Worm (Caenorhabditis elegans) whole organism, L1 larva: ENCODE data around the gene nra-4.

Experiments
- alr-1 ChIP-seq: fragments of 200-800 bp; sonication (Bioruptor generic); optimal IDR thresholded peaks from 2 replicates; lab custom pipeline; 2018; ENCODE audit warnings: borderline replicate concordance, mild to moderate bottlenecking, missing genetic modification characterization, missing compliant biosample characterization
- ceh-63 ChIP-seq: fragments of 200-800 bp; sonication (Bioruptor generic); optimal IDR thresholded peaks from 2 replicates; lab custom pipeline; 2018; ENCODE audit warnings: mild to moderate bottlenecking, missing genetic modification characterization, missing compliant biosample characterization
- ceh-82 ChIP-seq, 3 experiments: fragments of 150-350 bp in 1 of 3; sonication (generic microtip) in 2 of 3; optimal IDR thresholded peaks; 2 replicates each; lab custom pipeline; 2014 to 2017; ENCODE audit warnings: missing biosample characterization in 3 of 3, missing genetic modification characterization in 3 of 3
- ceh-88 ChIP-seq: fragments of 200-800 bp; sonication (Bioruptor generic); IDR thresholded peaks from 2 replicates; pipeline ENCODE4 v1.3.6; 2022; ENCODE audit warnings: missing genetic modification characterization, missing compliant biosample characterization
- ceh-90 ChIP-seq: sonication (generic microtip); optimal IDR thresholded peaks from 2 replicates; lab custom pipeline; 2016; ENCODE audit warnings: missing genetic modification characterization, missing compliant biosample characterization
- dpl-1 ChIP-seq, 3 experiments: fragments of 150-350 bp in 2 of 3; sonication (generic microtip) in 1 of 3; optimal IDR thresholded peaks; 2 replicates each; lab custom pipeline; 2014 to 2017; ENCODE audit warnings: missing biosample characterization in 3 of 3, missing genetic modification characterization in 3 of 3, missing genetic modification reagents in 3 of 3
- dsc-1 ChIP-seq: sonication (generic microtip); optimal IDR thresholded peaks from 2 replicates; lab custom pipeline; 2016; ENCODE audit warnings: mild to moderate bottlenecking, missing genetic modification characterization, missing compliant biosample characterization
- efl-1 ChIP-seq, 4 experiments: fragments of 150-350 bp; optimal IDR thresholded peaks in 3 of 4; peaks in 1 of 4; 1 replicate in 1 of 4; 2 replicates in 3 of 4; lab custom pipeline; 2014; ENCODE audit warnings: missing biosample characterization in 2 of 4, missing genetic modification characterization in 2 of 4, missing genetic modification reagents in 2 of 4
- egl-27 ChIP-seq, 2 experiments: fragments of 150-350 bp in 1 of 2; sonication (generic microtip); optimal IDR thresholded peaks; 3 replicates each; lab custom pipeline; 2017 to 2018; ENCODE audit warnings: missing biosample characterization in 2 of 2, missing genetic modification characterization in 2 of 2, missing genetic modification reagents in 2 of 2
- elt-2 ChIP-seq: sonication (generic microtip); optimal IDR thresholded peaks from 2 replicates; lab custom pipeline; 2016; ENCODE audit warnings: missing genetic modification characterization, mild to moderate bottlenecking, inconsistent platforms, missing compliant biosample characterization, missing genetic modification reagents
- ets-5 ChIP-seq: fragments of 200-800 bp; sonication (Bioruptor generic); IDR thresholded peaks from 2 replicates; pipeline ENCODE4 v1.3.6; 2022; ENCODE audit warnings: missing genetic modification characterization, missing compliant biosample characterization
- grh-1 ChIP-seq: fragments of 200-800 bp; sonication (Bioruptor generic); IDR thresholded peaks from 2 replicates; pipeline ENCODE4 v1.3.6; 2022; ENCODE audit warnings: missing genetic modification reagents, missing genetic modification characterization, missing compliant biosample characterization
- isw-1 ChIP-seq: fragments of 200-800 bp; sonication (Bioruptor generic); IDR thresholded peaks from 2 replicates; pipeline ENCODE4 v1.3.6; 2022; ENCODE audit warnings: missing genetic modification characterization, missing compliant biosample characterization
- lin-14 ChIP-seq: fragments of 200-800 bp; sonication (Bioruptor generic); optimal IDR thresholded peaks from 2 replicates; lab custom pipeline; 2018; ENCODE audit warnings: mild to moderate bottlenecking, missing genetic modification characterization, moderate library complexity, missing compliant biosample characterization
- lin-35 ChIP-seq, 2 experiments: fragments of 150-350 bp; optimal IDR thresholded peaks; 2 replicates each; lab custom pipeline; 2014; ENCODE audit warnings: missing biosample characterization in 2 of 2, missing genetic modification characterization in 2 of 2, missing genetic modification reagents in 2 of 2
- lir-3 ChIP-seq: sonication (generic microtip); optimal IDR thresholded peaks from 2 replicates; lab custom pipeline; 2016; ENCODE audit warnings: mild to moderate bottlenecking, missing genetic modification characterization, moderate library complexity, missing compliant biosample characterization; ENCODE audit not compliant: poor library complexity
- lsy-2 ChIP-seq, 2 experiments: fragments of 150-350 bp; optimal IDR thresholded peaks; 2 replicates each; lab custom pipeline; 2014; ENCODE audit warnings: missing biosample characterization in 2 of 2, missing genetic modification characterization in 2 of 2
- mdl-1 ChIP-seq, 2 experiments: fragments of 150-350 bp; optimal IDR thresholded peaks; 2 replicates each; lab custom pipeline; 2014 to 2017; ENCODE audit warnings: missing biosample characterization in 2 of 2, missing genetic modification characterization in 2 of 2, inconsistent platforms in 1 of 2
- nhr-11 ChIP-seq: fragments of 150-350 bp; optimal IDR thresholded peaks from 2 replicates; lab custom pipeline; 2014; ENCODE audit warnings: missing biosample characterization, missing genetic modification characterization
- nhr-19 ChIP-seq: fragments of 200-800 bp; sonication (Bioruptor generic); conservative IDR thresholded peaks from 2 replicates; pipeline ENCODE4 v1.3.6; 2022; ENCODE audit warnings: missing genetic modification characterization, missing compliant biosample characterization
- nhr-237 ChIP-seq: fragments of 150-350 bp; optimal IDR thresholded peaks from 2 replicates; lab custom pipeline; 2014; ENCODE audit warnings: missing biosample characterization, missing genetic modification characterization
- nhr-47 ChIP-seq: sonication (generic microtip); optimal IDR thresholded peaks from 2 replicates; lab custom pipeline; 2016; ENCODE audit warnings: mild to moderate bottlenecking, missing genetic modification characterization, moderate library complexity, missing compliant biosample characterization
- nhr-77 ChIP-seq: fragments of 150-350 bp; optimal IDR thresholded peaks from 2 replicates; lab custom pipeline; 2014; ENCODE audit warnings: missing biosample characterization, missing genetic modification characterization
- nhr-85 ChIP-seq: sonication (generic microtip); peaks from one replicate; lab custom pipeline; 2016; ENCODE audit warnings: missing genetic modification characterization, inconsistent platforms, missing compliant biosample characterization
- skn-1 ChIP-seq: fragments of 150-350 bp; optimal IDR thresholded peaks from 2 replicates; lab custom pipeline; 2014; ENCODE audit warnings: missing biosample characterization, missing genetic modification characterization
- sptf-1 ChIP-seq: fragments of 150-350 bp; optimal IDR thresholded peaks from 2 replicates; lab custom pipeline; 2014; ENCODE audit warnings: missing biosample characterization, missing genetic modification characterization
- sup-37 ChIP-seq: fragments of 200-800 bp; sonication (Bioruptor generic); optimal IDR thresholded peaks from 2 replicates; lab custom pipeline; 2018; ENCODE audit warnings: mild to moderate bottlenecking, missing genetic modification characterization, missing compliant biosample characterization
- swsn-7 ChIP-seq: sonication (generic microtip); optimal IDR thresholded peaks from 2 replicates; lab custom pipeline; 2016; ENCODE audit warnings: missing genetic modification characterization, missing compliant biosample characterization
- tlp-1 ChIP-seq: fragments of 150-350 bp; optimal IDR thresholded peaks from 2 replicates; lab custom pipeline; 2014; ENCODE audit warnings: missing biosample characterization, missing genetic modification characterization
- unc-30 ChIP-seq: sonication (generic microtip); optimal IDR thresholded peaks from 2 replicates; lab custom pipeline; 2017; ENCODE audit warnings: missing biosample characterization, missing genetic modification characterization
- unc-62 ChIP-seq: fragments of 150-350 bp; optimal IDR thresholded peaks from 2 replicates; lab custom pipeline; 2014; ENCODE audit warnings: missing biosample characterization, missing genetic modification reagents, missing genetic modification characterization
- unc-86 ChIP-seq: sonication (generic microtip); optimal IDR thresholded peaks from 2 replicates; lab custom pipeline; 2016; ENCODE audit warnings: missing genetic modification characterization, missing compliant biosample characterization
- vab-15 ChIP-seq: sonication (generic microtip); optimal IDR thresholded peaks from 2 replicates; lab custom pipeline; 2017; ENCODE audit warnings: missing genotype, mild to moderate bottlenecking, missing genetic modification characterization, missing compliant biosample characterization
- xbp-1 ChIP-seq: sonication (generic microtip); optimal IDR thresholded peaks from 2 replicates; lab custom pipeline; 2016; ENCODE audit warnings: missing genetic modification characterization, missing compliant biosample characterization
- zag-1 ChIP-seq: fragments of 150-350 bp; optimal IDR thresholded peaks from 2 replicates; lab custom pipeline; 2014; ENCODE audit warnings: missing biosample characterization, missing genetic modification characterization
- zip-4 ChIP-seq: fragments of 200-800 bp; sonication (Bioruptor generic); optimal IDR thresholded peaks from 2 replicates; lab custom pipeline; 2018; ENCODE audit warnings: mild to moderate bottlenecking, missing genetic modification characterization, moderate library complexity, missing compliant biosample characterization
- ztf-4 ChIP-seq: fragments of 150-350 bp; optimal IDR thresholded peaks from 2 replicates; lab custom pipeline; 2014; ENCODE audit warnings: missing biosample characterization, missing genetic modification characterization

Gene nra-4

DNA sequence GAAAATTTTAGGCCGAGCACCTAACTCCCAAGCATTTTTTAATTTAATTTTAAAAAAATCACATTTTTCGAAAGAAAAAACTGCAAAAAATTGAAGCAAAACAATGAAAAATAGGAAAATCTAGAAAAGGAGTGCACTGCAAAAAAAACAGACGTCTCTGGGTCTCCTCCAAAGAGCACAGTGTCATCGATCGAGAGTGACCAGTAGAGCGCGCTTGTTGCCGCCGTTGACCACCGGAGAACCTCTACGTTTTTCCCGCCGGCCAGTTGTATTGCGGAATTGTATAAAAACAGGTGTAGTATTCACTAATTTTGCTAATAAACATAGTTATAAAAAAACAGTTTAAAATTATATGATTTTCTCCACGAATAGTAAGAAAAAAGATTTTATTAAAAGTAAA lies 952 bp upstream of the nra-4 start:
- TF ChIP-seq egl-27 (tag; optimal IDR thresholded peaks at IDR 0.05; lab: Kevin White, UChicago), result no peak
- no peak for TF ChIP-seq nhr-11 (tag; lab: Kevin White, UChicago)
- TF ChIP-seq swsn-7 (tag; lab: Kevin White, UChicago), result no peak
- no peak for TF ChIP-seq ceh-88 (GFP tag; lab: Robert Waterston, UW)
- no peak for TF ChIP-seq vab-15
- TF ChIP-seq grh-1, result no peak
- TF ChIP-seq dpl-1 (GFP tag; optimal IDR thresholded peaks at IDR 0.05; lab: Kevin White, UChicago), result peak in 1 of 3 experiments; percentile 46
- TF ChIP-seq isw-1, result no peak
- TF ChIP-seq ets-5, result no peak
- peak in 1 of 2 experiments; percentile 38 for TF ChIP-seq lsy-2 (tag; optimal IDR thresholded peaks at IDR 0.05; lab: Kevin White, UChicago)
- TF ChIP-seq lir-3, result no peak
- no peak for TF ChIP-seq mdl-1 (tag; optimal IDR thresholded peaks at IDR 0.05; lab: Kevin White, UChicago)
- no peak for TF ChIP-seq dsc-1 (tag; lab: Kevin White, UChicago)
- TF ChIP-seq nhr-77 (tag; lab: Kevin White, UChicago), result no peak
- no peak for TF ChIP-seq nhr-85 (tag; lab: Kevin White, UChicago)
- TF ChIP-seq zip-4 (GFP tag; lab: Kevin White, UChicago), result no peak
- TF ChIP-seq unc-62 (GFP tag; lab: Kevin White, UChicago), result no peak
- TF ChIP-seq sup-37 (GFP tag; lab: Kevin White, UChicago), result no peak
- TF ChIP-seq xbp-1 (tag; lab: Kevin White, UChicago), result no peak
- TF ChIP-seq nhr-19 (GFP tag; lab: Robert Waterston, UW), result no peak
- no peak for TF ChIP-seq tlp-1 (tag; lab: Kevin White, UChicago)
- TF ChIP-seq lin-35 (GFP tag; optimal IDR thresholded peaks at IDR 0.05; lab: Kevin White, UChicago), result peak; percentile 6 to 40
- TF ChIP-seq lin-14 (GFP tag; lab: Kevin White, UChicago), result no peak
- peak in 1 of 3 experiments; percentile 7 for TF ChIP-seq ceh-82 (tag; optimal IDR thresholded peaks at IDR 0.05; lab: Kevin White, UChicago)
- no peak for TF ChIP-seq alr-1 (tag; lab: Kevin White, UChicago)
- TF ChIP-seq zag-1, result no peak
- no peak for TF ChIP-seq nhr-237 (tag; lab: Kevin White, UChicago)
- TF ChIP-seq efl-1 (optimal IDR thresholded peaks at IDR 0.05; lab: Kevin White, UChicago), result peak; percentile 21 to 36
- no peak for TF ChIP-seq efl-1 (GFP tag; optimal IDR thresholded peaks at IDR 0.05 in 1 of 2; lab: Kevin White, UChicago)
- no peak for TF ChIP-seq ztf-4 (tag; lab: Kevin White, UChicago)
- TF ChIP-seq sptf-1 (tag; lab: Kevin White, UChicago), result no peak
- no peak for TF ChIP-seq unc-86 (tag; lab: Kevin White, UChicago)
- TF ChIP-seq, all 84 proteins: peak for 5

DNA sequence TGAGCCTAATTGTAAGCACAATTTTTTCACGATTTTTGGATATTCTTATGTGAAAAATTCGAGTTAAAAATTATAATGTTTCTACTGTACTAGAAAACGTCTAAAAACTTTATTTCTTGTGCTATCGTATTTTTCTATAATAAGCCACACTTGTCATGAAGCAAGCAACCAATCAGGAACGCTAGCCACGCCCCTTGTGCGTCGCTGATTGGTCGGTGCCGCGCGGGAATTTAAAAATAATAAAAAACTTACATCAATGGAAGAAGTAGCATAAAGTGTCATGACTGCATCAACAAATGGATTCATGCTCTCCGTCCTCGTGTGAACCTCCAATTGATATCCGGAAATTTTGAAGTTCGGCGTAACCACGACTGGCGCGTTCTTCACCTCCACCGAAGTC lies 1.1 kb downstream of the nra-4 start:
- no peak for TF ChIP-seq efl-1 (optimal IDR thresholded peaks at IDR 0.05; lab: Kevin White, UChicago)
- TF ChIP-seq efl-1 (GFP tag; optimal IDR thresholded peaks at IDR 0.05 in 1 of 2; lab: Kevin White, UChicago), result peak in 1 of 2 experiments; percentile 1
- no peak for TF ChIP-seq ceh-90

- TF ChIP-seq nhr-47 (tag; lab: Kevin White, UChicago) (no peak), ceh-63 (GFP tag; lab: Kevin White, UChicago) (no peak), elt-2 (no peak), unc-30 (no peak), ztf-4 (tag; lab: Kevin White, UChicago) (no peak), skn-1 (no peak), zip-4 (GFP tag; lab: Kevin White, UChicago) (no peak), tlp-1 (tag; lab: Kevin White, UChicago) (no peak)
These were observed 10.3 kb downstream of the nra-4 start for ce11 chrV:1038074-1038473.

DNA sequence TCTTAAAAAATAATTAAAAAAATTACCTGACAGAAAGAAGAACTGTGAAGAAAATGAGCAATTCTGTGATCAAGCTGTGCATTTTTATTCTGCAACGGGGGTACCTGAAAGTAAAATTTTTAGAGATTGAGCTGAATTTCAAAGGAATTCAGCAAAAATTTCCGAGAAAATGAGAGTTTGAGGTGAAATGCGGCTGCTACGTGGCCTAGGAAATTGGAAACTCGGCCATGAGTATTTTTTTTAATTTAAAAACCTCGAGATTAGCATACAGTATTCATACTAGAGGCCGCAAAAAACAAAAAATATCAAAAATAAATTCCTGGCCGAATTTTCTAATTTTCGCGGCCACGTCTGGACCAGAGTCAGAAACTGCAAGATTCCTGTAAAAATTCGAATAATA lies 15.1 kb downstream of the nra-4 start, which contains the start of gene flp-34:
TSS of gene flp-34 (minus strand) at position 101 of the 400 bp plus-strand sequence.
- TF ChIP-seq egl-27 (tag; optimal IDR thresholded peaks at IDR 0.05; lab: Kevin White, UChicago), result no peak
- TF ChIP-seq efl-1 (optimal IDR thresholded peaks at IDR 0.05; lab: Kevin White, UChicago), result no peak
- TF ChIP-seq efl-1 (GFP tag; optimal IDR thresholded peaks at IDR 0.05 in 1 of 2; lab: Kevin White, UChicago), result peak in 1 of 2 experiments; percentile 3
